Worm (Caenorhabditis elegans) whole organism, L3 larva: ENCODE data around the gene lido-8.

ENCODE experiments used
- ama-1 ChIP-seq: fragments of 150-350 bp; optimal IDR thresholded peaks from 2 replicates; lab custom pipeline; 2018
- elt-1 ChIP-seq: fragments of 150-350 bp; optimal IDR thresholded peaks from 2 replicates; lab custom pipeline; 2014; ENCODE audit warnings: missing biosample characterization, missing genetic modification characterization
- nhr-12 ChIP-seq: fragments of 150-350 bp; optimal IDR thresholded peaks from 2 replicates; lab custom pipeline; 2014; ENCODE audit warnings: missing biosample characterization, missing genetic modification characterization
- nhr-23 ChIP-seq: fragments of 150-350 bp; optimal IDR thresholded peaks from 2 replicates; lab custom pipeline; 2014; ENCODE audit warnings: missing biosample characterization, missing genetic modification reagents, missing genetic modification characterization
- pha-4 ChIP-seq: fragments of 150-350 bp; optimal IDR thresholded peaks from 2 replicates; lab custom pipeline; 2014; ENCODE audit warnings: missing biosample characterization, missing genetic modification reagents, missing genetic modification characterization
- skn-1 ChIP-seq: fragments of 150-350 bp; optimal IDR thresholded peaks from 2 replicates; lab custom pipeline; 2014; ENCODE audit warnings: missing biosample characterization, missing genetic modification characterization
- snpc-4 ChIP-seq: fragments of 150-350 bp; optimal IDR thresholded peaks from 2 replicates; lab custom pipeline; 2014; ENCODE audit warnings: missing biosample characterization, missing genetic modification characterization

DNA sequence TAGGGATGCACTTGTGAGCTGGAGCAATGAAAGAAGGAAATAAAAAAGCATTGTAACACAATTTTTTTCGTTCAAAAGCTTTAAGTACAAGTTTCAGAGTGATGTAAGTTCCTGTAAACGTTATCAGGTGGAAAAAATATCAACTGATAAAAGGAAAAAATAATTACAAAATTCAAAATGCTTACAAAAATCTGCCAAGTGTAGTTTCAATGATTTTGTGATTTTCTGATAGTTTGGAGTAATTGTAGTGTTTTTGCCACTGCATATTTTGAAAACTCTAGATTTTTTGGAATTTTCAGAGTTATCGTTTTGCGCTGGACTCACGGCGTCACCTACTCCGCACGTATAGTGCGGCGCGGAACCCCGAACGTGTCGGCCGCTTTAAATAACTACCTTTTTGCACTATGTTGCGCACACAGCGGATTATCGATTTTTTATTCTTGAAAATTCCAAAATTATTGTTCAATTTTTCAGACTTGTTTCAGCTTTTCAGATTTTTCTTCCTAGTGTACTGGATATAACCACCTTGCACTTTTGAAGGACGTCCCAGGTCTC is 26.6 kb downstream of the lido-8 start, which contains the start of gene clec-2:
- TF ChIP-seq skn-1, result no peak
- TF ChIP-seq elt-1 (tag; lab: Kevin White, UChicago), result no peak
- no peak for TF ChIP-seq nhr-23 (tag; lab: Kevin White, UChicago)
- TF ChIP-seq pha-4 (tag; lab: Kevin White, UChicago), result no peak
- TF ChIP-seq ama-1 (lab: Kevin White, UChicago), result no peak
- TF ChIP-seq snpc-4 (tag; lab: Kevin White, UChicago), result no peak
- no peak for TF ChIP-seq nhr-12 (tag; lab: Kevin White, UChicago)
